Fruit fly (Drosophila melanogaster): ENCODE data around the gene Wdr24.

Gene Wdr24

dm6 chr3R:29763154-29763553, 18.3 kb upstream of the Wdr24 start (continued):
- TF ChIP-seq CG6689 (GFP tag; IDR thresholded peaks at IDR 0.05) (0 out of 2 replicates have a peak, but pooled peaks have one; percentile 26), corto (GFP tag; optimal IDR thresholded peaks at IDR 0.05) (peak; percentile 82), CG9727 (GFP tag; optimal IDR thresholded peaks at IDR 0.05) (peak; percentile 17), CG2712 (tag; optimal IDR thresholded peaks at IDR 0.05) (peak; percentile 42), wdn (GFP tag; IDR thresholded peaks at IDR 0.05) (no peak), gem (tag; optimal IDR thresholded peaks at IDR 0.05) (peak; percentile 60), Oaz (GFP tag; IDR thresholded peaks at IDR 0.05) (0 out of 2 replicates have a peak, but pooled peaks have one; percentile 15), CG32772 (GFP tag; IDR thresholded peaks at IDR 0.05) (0 out of 2 replicates have a peak, but pooled peaks have one; percentile 20), dmrt99B (tag; optimal IDR thresholded peaks at IDR 0.05) (peak; percentile 47), kay (GFP tag; optimal IDR thresholded peaks at IDR 0.05) (peak; percentile 31), ranshi (GFP tag; IDR thresholded peaks at IDR 0.05) (peak; percentile 30; the same call in 1 of the 2 replicates), CG17328 (GFP tag; IDR thresholded peaks at IDR 0.05) (0 out of 2 replicates have a peak, but pooled peaks have one; percentile 28), CG2678 (tag; optimal IDR thresholded peaks at IDR 0.05) (peak; percentile 25), ham (GFP tag; IDR thresholded peaks at IDR 0.05) (no peak), CG18599 (GFP tag; optimal IDR thresholded peaks at IDR 0.05) (peak; percentile 21), Ets97D (GFP tag; optimal IDR thresholded peaks at IDR 0.05) (peak; percentile 4), Nf-YB (GFP tag; optimal IDR thresholded peaks at IDR 0.05) (no peak), BtbVII (GFP tag; optimal IDR thresholded peaks at IDR 0.05) (no peak), zen (tag; optimal IDR thresholded peaks at IDR 0.05) (peak; percentile 20), CG1602 (GFP tag; optimal IDR thresholded peaks at IDR 0.05) (no peak), Med (GFP tag) (peak; percentile 78), prd (optimal IDR thresholded peaks at IDR 0.05) (no peak), prd (GFP tag; IDR thresholded peaks at IDR 0.05) (peak; percentile 73), Rfx (GFP tag; IDR thresholded peaks at IDR 0.05) (peak; percentile 32; the same call in 1 of the 2 replicates), dysf (GFP tag; IDR thresholded peaks at IDR 0.05) (peak; percentile 47; the same call in 2 of the 3 replicates), scrt (GFP tag; optimal IDR thresholded peaks at IDR 0.05) (no peak), C15 (GFP tag; IDR thresholded peaks at IDR 0.05) (0 out of 3 replicates have a peak, but pooled peaks have one; percentile 40), Myb (GFP tag; optimal IDR thresholded peaks at IDR 0.05) (no peak), pita (GFP tag; optimal IDR thresholded peaks at IDR 0.05) (no peak), chif (GFP tag; optimal IDR thresholded peaks at IDR 0.05) (peak; percentile 26 to 47), aop (GFP tag; IDR thresholded peaks at IDR 0.05) (no peak), CG17829 (tag; optimal IDR thresholded peaks at IDR 0.05) (peak; percentile 0), CG12391 (tag; optimal IDR thresholded peaks at IDR 0.05) (peak; percentile 13), unpg (GFP tag; optimal IDR thresholded peaks at IDR 0.05) (peak; percentile 44), CG2120 (GFP tag; optimal IDR thresholded peaks at IDR 0.05) (peak; percentile 2), pfk (GFP tag; optimal IDR thresholded peaks at IDR 0.05) (no peak), phol (tag; optimal IDR thresholded peaks at IDR 0.05) (peak; percentile 45), exex (tag; optimal IDR thresholded peaks at IDR 0.05) (no peak), CG10979 (tag; optimal IDR thresholded peaks at IDR 0.05) (peak; percentile 23), CG8944 (GFP tag; optimal IDR thresholded peaks at IDR 0.05) (peak; percentile 24), tgo (GFP tag; IDR thresholded peaks at IDR 0.05) (peak; percentile 37; the same call in 1 of the 3 replicates), CG1603 (tag; optimal IDR thresholded peaks at IDR 0.05) (peak; percentile 55), slbo (GFP tag; IDR thresholded peaks at IDR 0.05) (peak; percentile 58), Bteb2 (GFP tag; optimal IDR thresholded peaks at IDR 0.05) (peak; percentile 23), run (tag; optimal IDR thresholded peaks at IDR 0.05) (no peak), ash1 (GFP tag; optimal IDR thresholded peaks at IDR 0.05) (no peak), Ravus (GFP tag; IDR thresholded peaks at IDR 0.05) (no peak), CG7839 (tag; optimal IDR thresholded peaks at IDR 0.05) (peak; percentile 35), lmd (GFP tag; IDR thresholded peaks at IDR 0.05) (0 out of 2 replicates have a peak, but pooled peaks have one; percentile 27), Ptx1 (GFP tag; IDR thresholded peaks at IDR 0.05) (peak; percentile 52; the same call in 1 of the 2 replicates), az2 (GFP tag; optimal IDR thresholded peaks at IDR 0.05) (peak; percentile 2)
